Worm (Caenorhabditis elegans) whole organism, L3 larva: ENCODE data around the gene srh-275.
"Not testable (repeated sequence)": the region's sequence is repeated elsewhere in the genome, so short reads cannot be mapped to it uniquely, and the experiment has no call there.

Experiments
- R02D3.7 ChIP-seq: fragments of 150-350 bp; optimal IDR thresholded peaks from 2 replicates; lab custom pipeline; 2014; ENCODE audit warnings: missing biosample characterization, missing genetic modification characterization
- aly-2 ChIP-seq: fragments of 150-350 bp; optimal IDR thresholded peaks from 2 replicates; lab custom pipeline; 2014; ENCODE audit warnings: missing biosample characterization, missing genetic modification characterization
- ama-1 ChIP-seq: fragments of 150-350 bp; optimal IDR thresholded peaks from 2 replicates; lab custom pipeline; 2018
- ceh-28 ChIP-seq: fragments of 150-350 bp; optimal IDR thresholded peaks from 2 replicates; lab custom pipeline; 2014; ENCODE audit warnings: missing biosample characterization, missing genetic modification reagents, missing genetic modification characterization
- ceh-9 ChIP-seq: sonication (generic microtip); optimal IDR thresholded peaks from 2 replicates; lab custom pipeline; 2018; ENCODE audit warnings: missing biosample characterization, missing genetic modification characterization
- egl-27 ChIP-seq: sonication (generic microtip); optimal IDR thresholded peaks from 4 replicates; lab custom pipeline; 2017; ENCODE audit warnings: missing biosample characterization, missing genetic modification reagents, missing genetic modification characterization
- egl-5 ChIP-seq: fragments of 150-350 bp; optimal IDR thresholded peaks from 2 replicates; lab custom pipeline; 2017; ENCODE audit warnings: missing biosample characterization, missing genetic modification reagents, missing genetic modification characterization, inconsistent platforms
- elt-1 ChIP-seq: fragments of 150-350 bp; optimal IDR thresholded peaks from 2 replicates; lab custom pipeline; 2014; ENCODE audit warnings: missing biosample characterization, missing genetic modification characterization
- elt-3 ChIP-seq, 3 experiments: fragments of 150-350 bp in 1 of 3; sonication (generic microtip) in 2 of 3; optimal IDR thresholded peaks; 2 replicates in 2 of 3; 4 replicates in 1 of 3; lab custom pipeline; 2014 to 2017; ENCODE audit warnings: missing biosample characterization in 3 of 3, missing genetic modification characterization in 3 of 3
- eor-1 ChIP-seq, 2 experiments: fragments of 150-350 bp; optimal IDR thresholded peaks; 2 replicates each; lab custom pipeline; 2014 to 2018; ENCODE audit warnings: missing biosample characterization in 2 of 2, missing genetic modification characterization in 2 of 2
- fkh-2 ChIP-seq: fragments of 150-350 bp; optimal IDR thresholded peaks from 2 replicates; lab custom pipeline; 2014; ENCODE audit warnings: missing biosample characterization, missing genetic modification reagents, missing genetic modification characterization
- fos-1 ChIP-seq: fragments of 150-350 bp; optimal IDR thresholded peaks from 2 replicates; lab custom pipeline; 2014; ENCODE audit warnings: missing biosample characterization, missing genetic modification characterization
- hmg-11 ChIP-seq: sonication (generic microtip); optimal IDR thresholded peaks from 2 replicates; lab custom pipeline; 2016; ENCODE audit warnings: missing genetic modification characterization, missing compliant biosample characterization
- jun-1 ChIP-seq: fragments of 150-350 bp; optimal IDR thresholded peaks from 2 replicates; lab custom pipeline; 2014; ENCODE audit warnings: missing biosample characterization, missing genetic modification reagents, missing genetic modification characterization
- lin-15B ChIP-seq: fragments of 150-350 bp; optimal IDR thresholded peaks from 2 replicates; lab custom pipeline; 2014; ENCODE audit warnings: missing biosample characterization, missing genetic modification characterization
- lin-39 ChIP-seq: fragments of 150-350 bp; optimal IDR thresholded peaks from 2 replicates; lab custom pipeline; 2018; ENCODE audit warnings: missing biosample characterization, missing genetic modification reagents, missing genetic modification characterization
- lsy-12 ChIP-seq: sonication (generic microtip); optimal IDR thresholded peaks from 2 replicates; lab custom pipeline; 2016; ENCODE audit warnings: mild to moderate bottlenecking, missing genetic modification characterization, missing compliant biosample characterization
- mdl-1 ChIP-seq: fragments of 150-350 bp; optimal IDR thresholded peaks from 2 replicates; lab custom pipeline; 2014; ENCODE audit warnings: missing biosample characterization, missing genetic modification characterization
- mml-1 ChIP-seq: fragments of 150-350 bp; sonication (generic microtip); optimal IDR thresholded peaks from 3 replicates; lab custom pipeline; 2014; ENCODE audit warnings: missing biosample characterization, missing genetic modification characterization
- nhr-11 ChIP-seq: fragments of 150-350 bp; optimal IDR thresholded peaks from 2 replicates; lab custom pipeline; 2014; ENCODE audit warnings: missing biosample characterization, missing genetic modification characterization
- nhr-23 ChIP-seq: fragments of 150-350 bp; optimal IDR thresholded peaks from 2 replicates; lab custom pipeline; 2014; ENCODE audit warnings: missing biosample characterization, missing genetic modification reagents, missing genetic modification characterization
- nhr-237 ChIP-seq: fragments of 150-350 bp; optimal IDR thresholded peaks from 2 replicates; lab custom pipeline; 2014; ENCODE audit warnings: missing biosample characterization, missing genetic modification characterization
- nhr-28 ChIP-seq: fragments of 150-350 bp; optimal IDR thresholded peaks from 2 replicates; lab custom pipeline; 2014; ENCODE audit warnings: missing biosample characterization, missing genetic modification characterization
- nhr-43 ChIP-seq: sonication (generic microtip); optimal IDR thresholded peaks from 2 replicates; lab custom pipeline; 2016; ENCODE audit warnings: mild to moderate bottlenecking, missing genetic modification characterization, missing compliant biosample characterization; ENCODE audit not compliant: poor library complexity, severe bottlenecking
- nhr-67 ChIP-seq: fragments of 150-350 bp; optimal IDR thresholded peaks from 2 replicates; lab custom pipeline; 2014; ENCODE audit warnings: missing biosample characterization, missing genetic modification characterization
- nhr-76 ChIP-seq: fragments of 150-350 bp; sonication (generic microtip); optimal IDR thresholded peaks from 5 replicates; lab custom pipeline; 2014; ENCODE audit warnings: missing biosample characterization, missing genetic modification characterization
- nhr-77 ChIP-seq: fragments of 150-350 bp; optimal IDR thresholded peaks from 2 replicates; lab custom pipeline; 2014; ENCODE audit warnings: missing biosample characterization, missing genetic modification characterization
- pha-4 ChIP-seq: fragments of 150-350 bp; optimal IDR thresholded peaks from 2 replicates; lab custom pipeline; 2014; ENCODE audit warnings: missing biosample characterization, missing genetic modification reagents, missing genetic modification characterization
- pqm-1 ChIP-seq: fragments of 150-350 bp; optimal IDR thresholded peaks from 2 replicates; lab custom pipeline; 2017; ENCODE audit warnings: missing biosample characterization, missing genetic modification characterization, inconsistent platforms
- sea-2 ChIP-seq: fragments of 150-350 bp; sonication (generic microtip); optimal IDR thresholded peaks from 4 replicates; lab custom pipeline; 2014; ENCODE audit warnings: missing biosample characterization, missing genetic modification reagents, missing genetic modification characterization
- snpc-4 ChIP-seq: fragments of 150-350 bp; optimal IDR thresholded peaks from 2 replicates; lab custom pipeline; 2014; ENCODE audit warnings: missing biosample characterization, missing genetic modification characterization
- unc-39 ChIP-seq: sonication (generic microtip); optimal IDR thresholded peaks from 4 replicates; lab custom pipeline; 2017; ENCODE audit warnings: missing biosample characterization, missing genetic modification characterization
- unc-62 ChIP-seq: fragments of 150-350 bp; sonication (generic microtip); optimal IDR thresholded peaks from 4 replicates; lab custom pipeline; 2014; ENCODE audit warnings: missing biosample characterization, missing genetic modification reagents, missing genetic modification characterization
- zag-1 ChIP-seq: fragments of 150-350 bp; optimal IDR thresholded peaks from 2 replicates; lab custom pipeline; 2014; ENCODE audit warnings: missing biosample characterization, missing genetic modification characterization
- ztf-4 ChIP-seq: fragments of 150-350 bp; optimal IDR thresholded peaks from 2 replicates; lab custom pipeline; 2014; ENCODE audit warnings: missing biosample characterization, missing genetic modification characterization

Gene srh-275

ce11 chrV:7330868-7331267 lies 21.9 kb upstream of the srh-275 start, which contains the start of gene F10G2.2:
Gene F10G2.2, plus strand, starts transcription at chrV:7331168.
- no peak for TF ChIP-seq egl-27 (tag; lab: Kevin White, UChicago)
- TF ChIP-seq eor-1 (tag; optimal IDR thresholded peaks at IDR 0.05; lab: Kevin White, UChicago) = no peak
- TF ChIP-seq aly-2 (tag; lab: Kevin White, UChicago) = no peak
- TF ChIP-seq elt-1 (tag; lab: Kevin White, UChicago) = no peak
- no peak for TF ChIP-seq mml-1 (tag; lab: Kevin White, UChicago)
- no peak for TF ChIP-seq snpc-4 (tag; lab: Kevin White, UChicago)
- TF ChIP-seq elt-3 (tag; optimal IDR thresholded peaks at IDR 0.05; lab: Kevin White, UChicago) = no peak
- TF ChIP-seq zag-1 (tag; lab: Kevin White, UChicago) = no peak
- no peak for TF ChIP-seq sea-2 (GFP tag; lab: Kevin White, UChicago)
- TF ChIP-seq hmg-11 (tag; lab: Kevin White, UChicago) = no peak
- no peak for TF ChIP-seq nhr-237 (tag; lab: Kevin White, UChicago)
- TF ChIP-seq ceh-28 = no peak
- TF ChIP-seq nhr-43 = no peak
- TF ChIP-seq fos-1 (tag; lab: Kevin White, UChicago) = no peak
- no peak for TF ChIP-seq ztf-4 (tag; lab: Kevin White, UChicago)

ce11 chrV:7332253-7332652 lies 20.6 kb upstream of the srh-275 start, which contains the start of gene F10G2.1:
Gene F10G2.1, plus strand, starts transcription at chrV:7332553.
- TF ChIP-seq ama-1 (lab: Kevin White, UChicago) (no peak), ztf-4 (tag; lab: Kevin White, UChicago) (no peak), aly-2 (tag; lab: Kevin White, UChicago) (no peak), lsy-12 (tag; lab: Kevin White, UChicago) (no peak), unc-39 (tag; lab: Kevin White, UChicago) (no peak), elt-3 (tag; optimal IDR thresholded peaks at IDR 0.05; lab: Kevin White, UChicago) (no peak), nhr-28 (tag; lab: Kevin White, UChicago) (no peak), unc-62 (GFP tag; lab: Kevin White, UChicago) (no peak), pqm-1 (tag; lab: Kevin White, UChicago) (no peak), egl-27 (tag; lab: Kevin White, UChicago) (no peak), ceh-9 (tag; lab: Kevin White, UChicago) (no peak)
- TF ChIP-seq, all 47 proteins: peak for 0

- TF ChIP-seq ceh-9, nhr-28, lin-39 (tag; lab: Kevin White, UChicago): not testable (repeated sequence)
- TF ChIP-seq, all 47 proteins: peak for 0; not testable (repeated sequence) for 47
These were observed 15.6 kb upstream of the srh-275 start, which contains the start of gene F10G2.7 for ce11 chrV:7337218-7337617. Gene F10G2.7, minus strand, starts transcription at chrV:7337318.

- TF ChIP-seq R02D3.7 (tag; lab: Kevin White, UChicago) = no peak
- TF ChIP-seq egl-5 (tag; lab: Kevin White, UChicago) = no peak
- TF ChIP-seq eor-1 (tag; optimal IDR thresholded peaks at IDR 0.05; lab: Kevin White, UChicago) = no peak
- no peak for TF ChIP-seq pha-4
- no peak for TF ChIP-seq nhr-76 (tag; lab: Kevin White, UChicago)
- no peak for TF ChIP-seq lin-15B
- TF ChIP-seq nhr-28 (tag; lab: Kevin White, UChicago) = no peak
- no peak for TF ChIP-seq mdl-1 (tag; lab: Kevin White, UChicago)
- no peak for TF ChIP-seq elt-1 (tag; lab: Kevin White, UChicago)
- no peak for TF ChIP-seq fkh-2 (tag; lab: Kevin White, UChicago)
- no peak for TF ChIP-seq nhr-11 (tag; lab: Kevin White, UChicago)
- TF ChIP-seq nhr-23 (tag; lab: Kevin White, UChicago) = no peak
- no peak for TF ChIP-seq jun-1 (tag; lab: Kevin White, UChicago)
- no peak for TF ChIP-seq elt-3 (tag; optimal IDR thresholded peaks at IDR 0.05; lab: Kevin White, UChicago)
- TF ChIP-seq unc-39 (tag; lab: Kevin White, UChicago) = no peak
- no peak for TF ChIP-seq nhr-67 (tag; lab: Kevin White, UChicago)
- no peak for TF ChIP-seq nhr-77 (tag; lab: Kevin White, UChicago)
- TF ChIP-seq, all 47 proteins: peak for 0
These were observed 13.0 kb upstream of the srh-275 start, which contains the start of gene srh-187 for ce11 chrV:7339831-7340230. Gene srh-187, minus strand, starts transcription at chrV:7339931.
